Fruit fly (Drosophila melanogaster): ENCODE measurements around the gene if.

- TF ChIP-seq Adf1 (GFP tag; IDR thresholded peaks at IDR 0.05): no peak
- TF ChIP-seq CG12299 (tag; optimal IDR thresholded peaks at IDR 0.05): no peak
- TF ChIP-seq CG6854 (GFP tag; optimal IDR thresholded peaks at IDR 0.05): no peak
- no peak for TF ChIP-seq lab (GFP tag; optimal IDR thresholded peaks at IDR 0.05)
- TF ChIP-seq sisA (GFP tag; IDR thresholded peaks at IDR 0.05): no peak
- no peak for TF ChIP-seq cad (GFP tag; optimal IDR thresholded peaks at IDR 0.05)
- TF ChIP-seq NC2β (GFP tag; optimal IDR thresholded peaks at IDR 0.05): no peak
These were observed 22.7 kb downstream of the if start for dm6 chrX:16760542-16760941.
